Worm (Caenorhabditis elegans) whole organism, young adult: ENCODE data around the gene fkh-9.

ENCODE experiments used
- B0019.2 ChIP-seq: fragments of 200-800 bp; sonication (Bioruptor generic); conservative IDR thresholded peaks from 2 replicates; pipeline ENCODE4 v1.3.6; 2022; ENCODE audit warnings: missing genetic modification reagents, missing genetic modification characterization, missing compliant biosample characterization
- C06A6.2 ChIP-seq: fragments of 200-800 bp; sonication (Bioruptor generic); conservative IDR thresholded peaks from 2 replicates; pipeline ENCODE4 v1.3.6; 2022; ENCODE audit warnings: missing genetic modification characterization, missing compliant biosample characterization
- F23B12.7 ChIP-seq: sonication (generic microtip); optimal IDR thresholded peaks from 2 replicates; lab custom pipeline; 2017; ENCODE audit warnings: missing genetic modification characterization, mild to moderate bottlenecking, missing compliant biosample characterization, antibody characterized with exemption, moderate library complexity; ENCODE audit not compliant: insufficient read depth
- F49E8.2 ChIP-seq: sonication (generic microtip); optimal IDR thresholded peaks from 3 replicates; lab custom pipeline; 2017; ENCODE audit warnings: missing genetic modification characterization, mild to moderate bottlenecking, missing compliant biosample characterization, antibody characterized with exemption, moderate library complexity; ENCODE audit not compliant: insufficient read depth
- F52B5.7 ChIP-seq: sonication (generic microtip); optimal IDR thresholded peaks from 2 replicates; lab custom pipeline; 2016; ENCODE audit warnings: mild to moderate bottlenecking, missing genetic modification characterization, missing compliant biosample characterization
- F57C9.4 ChIP-seq: sonication (generic microtip); optimal IDR thresholded peaks from 2 replicates; lab custom pipeline; 2017; ENCODE audit warnings: mild to moderate bottlenecking, missing genetic modification characterization, missing compliant biosample characterization
- K12H6.12 ChIP-seq: fragments of 200-800 bp; sonication (Bioruptor generic); optimal IDR thresholded peaks from 2 replicates; lab custom pipeline; 2018; ENCODE audit warnings: mild to moderate bottlenecking, missing genetic modification characterization, missing compliant biosample characterization
- Y95B8A.8 ChIP-seq: fragments of 200-800 bp; sonication (Bioruptor generic); IDR thresholded peaks from 2 replicates; pipeline ENCODE4 v1.3.6; 2022; ENCODE audit warnings: missing genetic modification reagents, missing genetic modification characterization, missing compliant biosample characterization
- ZK185.1 ChIP-seq: sonication (generic microtip); optimal IDR thresholded peaks from 2 replicates; lab custom pipeline; 2016; ENCODE audit warnings: mild to moderate bottlenecking, missing genetic modification characterization, missing compliant biosample characterization; ENCODE audit not compliant: poor library complexity, severe bottlenecking
- aptf-2 ChIP-seq: fragments of 200-800 bp; sonication (Bioruptor generic); conservative IDR thresholded peaks from 2 replicates; pipeline ENCODE4 v1.3.6; 2022; ENCODE audit warnings: missing genetic modification reagents, missing genetic modification characterization, missing compliant biosample characterization
- atf-7 ChIP-seq: sonication (generic microtip); optimal IDR thresholded peaks from 2 replicates; lab custom pipeline; 2017; ENCODE audit warnings: mild to moderate bottlenecking, missing genetic modification characterization, missing compliant biosample characterization
- attf-5 ChIP-seq: fragments of 200-800 bp; sonication (Bioruptor generic); optimal IDR thresholded peaks from 2 replicates; lab custom pipeline; 2018; ENCODE audit warnings: mild to moderate bottlenecking, missing genetic modification characterization, missing compliant biosample characterization
- cebp-2 ChIP-seq: fragments of 200-800 bp; sonication (Bioruptor generic); IDR thresholded peaks from 2 replicates; pipeline ENCODE4 v1.3.6; 2022; ENCODE audit warnings: missing genetic modification characterization, missing compliant biosample characterization
- ceh-40 ChIP-seq: fragments of 200-800 bp; sonication (Bioruptor generic); IDR thresholded peaks from 2 replicates; pipeline ENCODE4 v1.3.6; 2022; ENCODE audit warnings: missing genetic modification characterization, missing compliant biosample characterization
- ceh-79 ChIP-seq: sonication (generic microtip); optimal IDR thresholded peaks from 2 replicates; lab custom pipeline; 2017; ENCODE audit warnings: mild to moderate bottlenecking, missing genetic modification characterization, missing compliant biosample characterization
- die-1 ChIP-seq: sonication (generic microtip); optimal IDR thresholded peaks from 2 replicates; lab custom pipeline; 2016; ENCODE audit warnings: missing genotype, mild to moderate bottlenecking, missing genetic modification characterization, missing compliant biosample characterization
- dox-1 ChIP-seq: fragments of 200-800 bp; sonication (Bioruptor generic); IDR thresholded peaks from 2 replicates; pipeline ENCODE4 v1.3.6; 2022; ENCODE audit warnings: missing genetic modification reagents, missing genetic modification characterization, missing compliant biosample characterization
- egl-44 ChIP-seq: fragments of 200-800 bp; sonication (Bioruptor generic); IDR thresholded peaks from 2 replicates; pipeline ENCODE4 v1.3.6; 2022; ENCODE audit warnings: missing genetic modification reagents, missing genetic modification characterization, missing compliant biosample characterization
- egrh-3 ChIP-seq: fragments of 200-800 bp; sonication (Bioruptor generic); IDR thresholded peaks from 2 replicates; pipeline ENCODE4 v1.3.6; 2022; ENCODE audit warnings: missing genetic modification reagents, missing genetic modification characterization, missing compliant biosample characterization
- fkh-3 ChIP-seq: sonication (generic microtip); optimal IDR thresholded peaks from 2 replicates; lab custom pipeline; 2016; ENCODE audit warnings: mild to moderate bottlenecking, missing genetic modification characterization, missing compliant biosample characterization
- hlh-12 ChIP-seq: sonication (generic microtip); optimal IDR thresholded peaks from 2 replicates; lab custom pipeline; 2016; ENCODE audit warnings: missing genetic modification characterization, missing compliant biosample characterization
- hlh-26 ChIP-seq: fragments of 200-800 bp; sonication (Bioruptor generic); conservative IDR thresholded peaks from 2 replicates; pipeline ENCODE4 v1.3.6; 2022; ENCODE audit warnings: missing genetic modification reagents, missing genetic modification characterization, missing compliant biosample characterization
- hmg-1.2 ChIP-seq: fragments of 200-800 bp; sonication (Bioruptor generic); IDR thresholded peaks from 2 replicates; pipeline ENCODE4 v1.3.6; 2022; ENCODE audit warnings: missing genetic modification reagents, missing genetic modification characterization, missing compliant biosample characterization
- hmg-20 ChIP-seq: fragments of 200-800 bp; sonication (Bioruptor generic); IDR thresholded peaks from 2 replicates; pipeline ENCODE4 v1.3.6; 2022; ENCODE audit warnings: missing genetic modification reagents, missing genetic modification characterization, missing compliant biosample characterization
- hsf-1 ChIP-seq: fragments of 200-800 bp; sonication (Bioruptor generic); IDR thresholded peaks from 2 replicates; pipeline ENCODE4 v1.3.6; 2022; ENCODE audit warnings: missing genetic modification reagents, missing genetic modification characterization, missing compliant biosample characterization
- let-526 ChIP-seq: fragments of 200-800 bp; sonication (Bioruptor generic); IDR thresholded peaks from 2 replicates; pipeline ENCODE4 v1.3.6; 2022; ENCODE audit warnings: missing genetic modification reagents, missing genetic modification characterization, missing compliant biosample characterization
- let-607 ChIP-seq, 2 experiments: fragments of 200-800 bp in 1 of 2; sonication (Bioruptor generic) in 1 of 2; sonication (generic microtip) in 1 of 2; optimal IDR thresholded peaks; 2 replicates each; lab custom pipeline; 2016 to 2018; ENCODE audit warnings: mild to moderate bottlenecking in 2 of 2, missing compliant biosample characterization in 2 of 2, missing genetic modification characterization in 2 of 2, moderate library complexity in 2 of 2, missing genotype in 1 of 2
- lin-26 ChIP-seq: fragments of 200-800 bp; sonication (Bioruptor generic); IDR thresholded peaks from 2 replicates; pipeline ENCODE4 v1.3.6; 2022; ENCODE audit warnings: missing genetic modification reagents, missing genetic modification characterization, missing compliant biosample characterization
- lin-35 ChIP-seq, 3 experiments: fragments of 150-350 bp in 2 of 3; sonication (generic microtip) in 1 of 3; optimal IDR thresholded peaks; 2 replicates each; lab custom pipeline; 2014 to 2018; ENCODE audit warnings: missing biosample characterization in 3 of 3, missing genetic modification characterization in 3 of 3, missing genetic modification reagents in 3 of 3
- madf-10 ChIP-seq: sonication (generic microtip); optimal IDR thresholded peaks from 2 replicates; lab custom pipeline; 2016; ENCODE audit warnings: mild to moderate bottlenecking, missing genetic modification characterization, missing compliant biosample characterization
- mcd-1 ChIP-seq: fragments of 200-800 bp; sonication (Bioruptor generic); IDR thresholded peaks from 2 replicates; pipeline ENCODE4 v1.3.6; 2022; ENCODE audit warnings: missing genetic modification reagents, missing genetic modification characterization, missing compliant biosample characterization
- mel-28 ChIP-seq: sonication (generic microtip); optimal IDR thresholded peaks from 2 replicates; lab custom pipeline; 2016; ENCODE audit warnings: borderline replicate concordance, mild to moderate bottlenecking, missing genetic modification characterization, missing compliant biosample characterization
- nfya-1 ChIP-seq: sonication (generic microtip); optimal IDR thresholded peaks from 2 replicates; lab custom pipeline; 2017; ENCODE audit warnings: antibody characterized with exemption, missing compliant biosample characterization, missing genetic modification characterization, borderline replicate concordance; ENCODE audit not compliant: insufficient read depth
- nhr-80 ChIP-seq: sonication (generic microtip); optimal IDR thresholded peaks from 2 replicates; lab custom pipeline; 2016; ENCODE audit warnings: missing genetic modification characterization, missing compliant biosample characterization
- nhr-90 ChIP-seq: sonication (generic microtip); optimal IDR thresholded peaks from 2 replicates; lab custom pipeline; 2016; ENCODE audit warnings: missing genotype, mild to moderate bottlenecking, missing genetic modification characterization, missing compliant biosample characterization
- pbrm-1 ChIP-seq: fragments of 200-800 bp; sonication (Bioruptor generic); IDR thresholded peaks from 2 replicates; pipeline ENCODE4 v1.3.6; 2022; ENCODE audit warnings: missing genetic modification reagents, missing genetic modification characterization, missing compliant biosample characterization
- rcor-1 ChIP-seq: fragments of 200-800 bp; sonication (Bioruptor generic); IDR thresholded peaks from 2 replicates; pipeline ENCODE4 v1.3.6; 2022; ENCODE audit warnings: missing genetic modification reagents, missing genetic modification characterization, missing compliant biosample characterization
- rpc-1 ChIP-seq, 2 experiments: fragments of 150-350 bp in 1 of 2; sonication (generic microtip) in 1 of 2; optimal IDR thresholded peaks; 2 replicates each; lab custom pipeline; 2014 to 2018; ENCODE audit warnings: missing biosample characterization in 1 of 2, missing genetic modification characterization in 1 of 2, missing genetic modification reagents in 1 of 2, missing genotype in 1 of 2
- sea-2 ChIP-seq: fragments of 200-800 bp; sonication (Bioruptor generic); IDR thresholded peaks from 2 replicates; pipeline ENCODE4 v1.3.6; 2022; ENCODE audit warnings: missing genetic modification characterization, missing compliant biosample characterization
- snpc-1.3 ChIP-seq: sonication (generic microtip); optimal IDR thresholded peaks from 2 replicates; lab custom pipeline; 2017; ENCODE audit warnings: missing genetic modification characterization, mild to moderate bottlenecking, missing compliant biosample characterization, antibody characterized with exemption, moderate library complexity, missing genotype, missing genetic modification reagents; ENCODE audit not compliant: insufficient read depth
- snpc-3.4 ChIP-seq: sonication (generic microtip); optimal IDR thresholded peaks from 2 replicates; lab custom pipeline; 2017; ENCODE audit warnings: missing genetic modification characterization, mild to moderate bottlenecking, missing compliant biosample characterization, antibody characterized with exemption, moderate library complexity, missing genotype, missing genetic modification reagents
- zfh-2 ChIP-seq: fragments of 200-800 bp; sonication (Bioruptor generic); conservative IDR thresholded peaks from 2 replicates; pipeline ENCODE4 v1.3.6; 2022; ENCODE audit warnings: missing genetic modification reagents, missing genetic modification characterization, missing compliant biosample characterization
- zim-3 ChIP-seq: sonication (generic microtip); optimal IDR thresholded peaks from 2 replicates; lab custom pipeline; 2017; ENCODE audit warnings: mild to moderate bottlenecking, missing genetic modification characterization, moderate library complexity, missing compliant biosample characterization
- ztf-18 ChIP-seq: sonication (generic microtip); optimal IDR thresholded peaks from 2 replicates; lab custom pipeline; 2016; ENCODE audit warnings: missing genotype, mild to moderate bottlenecking, missing genetic modification characterization, missing compliant biosample characterization
- ztf-22 ChIP-seq: fragments of 200-800 bp; sonication (Bioruptor generic); optimal IDR thresholded peaks from 2 replicates; lab custom pipeline; 2018; ENCODE audit warnings: mild to moderate bottlenecking, missing genetic modification characterization, moderate library complexity, missing compliant biosample characterization
- ztf-25 ChIP-seq: fragments of 200-800 bp; sonication (Bioruptor generic); IDR thresholded peaks from 2 replicates; pipeline ENCODE4 v1.3.6; 2022; ENCODE audit warnings: missing genetic modification reagents, missing genetic modification characterization, missing compliant biosample characterization
- ztf-28 ChIP-seq: fragments of 200-800 bp; sonication (Bioruptor generic); IDR thresholded peaks from 2 replicates; pipeline ENCODE4 v1.3.6; 2022; ENCODE audit warnings: missing genetic modification reagents, missing genetic modification characterization, missing compliant biosample characterization

Gene fkh-9

DNA sequence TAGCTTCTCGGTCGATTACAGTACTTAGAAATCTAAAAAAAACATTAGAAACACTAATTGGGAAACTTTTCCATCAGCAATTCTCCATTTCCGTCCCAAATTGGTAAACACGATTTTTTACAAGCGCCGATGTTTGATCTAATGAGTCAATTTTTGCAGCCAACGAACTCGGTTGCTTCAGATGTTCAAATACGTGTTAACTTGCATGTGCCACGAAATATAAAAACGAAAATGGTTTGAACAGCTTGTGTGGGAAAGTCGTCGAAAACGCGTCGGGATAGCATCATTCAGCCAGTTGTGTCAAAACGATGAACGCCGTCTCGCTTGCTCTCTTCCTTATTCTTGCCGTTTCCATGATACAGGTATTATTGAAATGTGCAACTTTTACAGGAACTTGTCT lies 21.9 kb downstream of the fkh-9 start, which contains the start of gene F35A5.2:
TSS of gene F35A5.2 (plus strand) at position 301 of the 400 bp plus-strand sequence.
- TF ChIP-seq hmg-20: no peak
- TF ChIP-seq K12H6.12 (tag; lab: Kevin White, UChicago): no peak
- no peak for TF ChIP-seq ZK185.1 (tag; lab: Kevin White, UChicago)
- TF ChIP-seq dox-1: no peak
- TF ChIP-seq fkh-3 (tag; lab: Kevin White, UChicago): no peak
- no peak for TF ChIP-seq madf-10 (tag; lab: Kevin White, UChicago)
- no peak for TF ChIP-seq nhr-90
- no peak for TF ChIP-seq ztf-25 (GFP tag; lab: Robert Waterston, UW)
- no peak for TF ChIP-seq attf-5 (GFP tag; lab: Kevin White, UChicago)
- no peak for TF ChIP-seq F23B12.7 (tag; lab: Kevin White, UChicago)
- no peak for TF ChIP-seq nhr-80
- no peak for TF ChIP-seq ceh-79
- no peak for TF ChIP-seq hsf-1 (GFP tag; lab: Robert Waterston, UW)

DNA sequence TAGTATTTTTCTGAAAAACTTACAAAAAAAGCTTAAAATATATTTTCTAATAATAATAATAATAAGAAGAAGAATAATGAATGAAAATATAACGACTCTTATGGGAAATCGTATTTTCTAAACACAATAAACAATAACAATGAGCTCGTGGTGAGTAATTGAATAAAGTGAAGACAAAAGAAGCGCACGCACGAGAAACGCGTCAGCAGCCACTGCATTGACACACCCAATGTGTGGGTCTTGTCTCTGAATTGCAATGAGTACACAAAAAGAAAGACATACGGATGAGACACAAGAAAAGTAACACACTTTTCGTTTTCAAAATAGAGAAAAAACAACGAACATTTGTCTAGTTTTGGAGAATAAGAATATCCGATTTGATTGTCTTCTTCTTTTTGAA lies 23.4 kb downstream of the fkh-9 start, which contains the start of gene F35A5.8:
TSS of gene F35A5.8 (minus strand) at position 151 of the 400 bp plus-strand sequence.
- TF ChIP-seq hlh-12 (tag; lab: Kevin White, UChicago) (no peak), zim-3 (tag; lab: Kevin White, UChicago) (no peak), B0019.2 (GFP tag; lab: Robert Waterston, UW) (no peak), die-1 (tag; lab: Kevin White, UChicago) (no peak), let-526 (GFP tag; lab: Robert Waterston, UW) (no peak), ztf-18 (tag; lab: Kevin White, UChicago) (peak; percentile 94), snpc-3.4 (tag; lab: Kevin White, UChicago) (no peak), cebp-2 (GFP tag; lab: Robert Waterston, UW) (no peak), lin-26 (no peak), ztf-22 (GFP tag; lab: Kevin White, UChicago) (no peak), ztf-28 (no peak), fkh-3 (tag; lab: Kevin White, UChicago) (no peak), Y95B8A.8 (GFP tag; lab: Robert Waterston, UW) (no peak), rcor-1 (GFP tag; lab: Robert Waterston, UW) (0 out of 2 replicates have a peak, but pooled peaks have one; percentile 11), atf-7 (tag; lab: Kevin White, UChicago) (no peak), aptf-2 (GFP tag; lab: Robert Waterston, UW) (no peak), mel-28 (tag; lab: Kevin White, UChicago) (no peak), sea-2 (GFP tag; lab: Robert Waterston, UW) (no peak), nfya-1 (tag; lab: Kevin White, UChicago) (no peak), pbrm-1 (GFP tag; lab: Robert Waterston, UW) (0 out of 2 replicates have a peak, but pooled peaks have one; percentile 19), mcd-1 (GFP tag; lab: Robert Waterston, UW) (peak; percentile 48), snpc-1.3 (tag; lab: Kevin White, UChicago) (no peak), hmg-1.2 (GFP tag; lab: Robert Waterston, UW) (peak; percentile 32), let-607 (tag; optimal IDR thresholded peaks at IDR 0.05; lab: Kevin White, UChicago) (no peak), F49E8.2 (no peak), ceh-40 (GFP tag; lab: Robert Waterston, UW) (no peak), lin-35 (GFP tag; optimal IDR thresholded peaks at IDR 0.05; lab: Kevin White, UChicago) (peak in 1 of 3 experiments; percentile 70), egrh-3 (GFP tag; lab: Robert Waterston, UW) (no peak), F52B5.7 (no peak), hsf-1 (GFP tag; lab: Robert Waterston, UW) (no peak), hlh-26 (GFP tag; lab: Robert Waterston, UW) (no peak), egl-44 (no peak), nhr-80 (peak; percentile 54), zfh-2 (no peak), rpc-1 (optimal IDR thresholded peaks at IDR 0.05; lab: Kevin White, UChicago) (no peak), rpc-1 (tag; optimal IDR thresholded peaks at IDR 0.05; lab: Kevin White, UChicago) (no peak), C06A6.2 (GFP tag; lab: Robert Waterston, UW) (no peak), F57C9.4 (tag; lab: Kevin White, UChicago) (no peak)
